Worm (Caenorhabditis elegans) whole organism, L4/young adult: ENCODE data around the gene pals-29.

Source experiments
- W03F9.2 ChIP-seq: fragments of 150-350 bp; optimal IDR thresholded peaks from 2 replicates; lab custom pipeline; 2014; ENCODE audit warnings: missing biosample characterization, missing genetic modification characterization
- dao-5 ChIP-seq: sonication (generic microtip); optimal IDR thresholded peaks from 2 replicates; lab custom pipeline; 2016; ENCODE audit warnings: missing genotype, missing genetic modification characterization, moderate library complexity, missing compliant biosample characterization
- him-1 ChIP-seq: sonication (generic microtip); optimal IDR thresholded peaks from 2 replicates; lab custom pipeline; 2016; ENCODE audit warnings: missing genotype, missing genetic modification reagents, missing genetic modification characterization, missing compliant biosample characterization

Gene pals-29

DNA sequence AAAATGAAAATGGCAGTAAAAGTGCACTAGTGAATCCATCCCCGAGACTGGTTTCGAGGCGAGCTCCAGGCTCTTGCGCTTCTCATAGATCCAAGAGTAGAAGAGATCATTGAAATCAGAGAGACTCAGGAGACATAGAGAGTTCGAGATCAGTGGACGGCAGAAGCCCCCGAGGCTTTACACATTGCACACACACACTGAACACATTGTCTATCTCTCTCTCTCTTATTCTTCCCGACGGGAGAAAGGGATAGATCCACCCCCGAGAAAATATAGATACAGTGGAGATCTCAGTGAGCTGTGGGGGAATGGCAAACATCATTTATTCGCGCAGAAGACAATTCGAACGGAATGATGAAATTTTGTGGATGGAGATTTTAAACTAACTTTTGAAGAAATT, 35.4 kb downstream of the pals-29 start:
- TF ChIP-seq dao-5 (tag; lab: Kevin White, UChicago) (no peak), W03F9.2 (tag; lab: Kevin White, UChicago) (no peak), him-1 (tag; lab: Kevin White, UChicago) (no peak)

DNA sequence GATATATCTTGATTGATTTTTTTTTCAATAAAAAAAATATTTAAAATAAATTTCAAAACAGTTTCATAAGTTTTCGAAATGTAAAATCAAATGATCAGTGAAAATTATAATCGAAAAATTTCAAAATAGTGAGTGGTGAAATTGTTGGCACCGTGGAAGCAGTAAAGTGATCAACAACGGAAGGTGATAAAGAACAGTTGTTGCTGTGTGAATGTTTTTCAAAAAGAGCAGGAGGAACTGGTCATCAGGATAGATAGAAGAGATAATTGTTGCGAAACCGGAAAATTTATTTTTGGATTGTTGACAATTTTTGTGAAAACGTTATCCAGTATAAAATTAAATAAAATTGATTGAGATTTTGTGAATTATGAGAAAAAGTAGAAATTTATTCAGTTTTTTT, 36.4 kb downstream of the pals-29 start:
- no peak for TF ChIP-seq him-1 (tag; lab: Kevin White, UChicago)
- no peak for TF ChIP-seq W03F9.2 (tag; lab: Kevin White, UChicago)
- no peak for TF ChIP-seq dao-5 (tag; lab: Kevin White, UChicago)

DNA sequence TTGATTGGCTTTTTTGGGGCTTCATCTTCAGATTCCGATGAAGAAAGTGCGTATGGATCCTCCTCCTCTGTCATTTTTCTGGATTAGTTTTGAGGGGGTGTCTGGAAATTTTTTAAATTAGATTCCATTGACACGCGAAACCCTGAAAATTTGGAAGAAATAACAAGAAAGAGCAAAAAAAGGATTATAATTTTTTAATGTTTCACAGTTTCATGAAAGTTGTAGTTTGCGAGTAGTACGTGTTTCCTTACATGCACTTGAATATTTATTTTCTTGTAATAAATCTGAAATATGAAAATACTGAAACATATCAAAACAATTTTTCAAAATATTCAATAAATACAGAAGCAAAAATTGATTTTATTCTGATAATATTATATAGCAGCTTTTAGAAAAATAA, 37.4 kb downstream of the pals-29 start, which contains the start of gene tag-273:
tag-273 (minus strand) TSS at position 101 of the 400 bp plus-strand sequence.
- TF ChIP-seq dao-5 (tag; lab: Kevin White, UChicago): no peak

DNA sequence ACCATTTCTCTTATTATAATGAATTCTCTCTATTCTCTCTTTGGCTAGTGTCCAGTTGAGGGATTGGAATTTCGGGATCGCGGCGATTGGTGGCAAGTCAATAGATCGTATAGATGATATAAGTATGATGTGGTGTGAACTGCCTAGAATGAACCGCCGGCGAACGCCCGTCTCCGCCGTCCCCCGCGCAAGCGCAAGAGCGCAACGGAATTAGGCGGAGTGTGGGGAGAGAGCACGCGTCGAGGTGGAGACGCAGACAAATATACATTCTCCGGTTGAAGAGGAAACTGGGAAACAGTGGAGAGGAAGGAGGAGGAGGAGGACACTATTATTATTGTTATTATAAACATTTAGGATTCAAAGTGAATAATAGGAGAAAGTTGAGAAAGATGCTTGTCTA, 45.9 kb downstream of the pals-29 start:
- TF ChIP-seq dao-5 (tag; lab: Kevin White, UChicago) (no peak), W03F9.2 (tag; lab: Kevin White, UChicago) (no peak), him-1 (tag; lab: Kevin White, UChicago) (no peak)

DNA sequence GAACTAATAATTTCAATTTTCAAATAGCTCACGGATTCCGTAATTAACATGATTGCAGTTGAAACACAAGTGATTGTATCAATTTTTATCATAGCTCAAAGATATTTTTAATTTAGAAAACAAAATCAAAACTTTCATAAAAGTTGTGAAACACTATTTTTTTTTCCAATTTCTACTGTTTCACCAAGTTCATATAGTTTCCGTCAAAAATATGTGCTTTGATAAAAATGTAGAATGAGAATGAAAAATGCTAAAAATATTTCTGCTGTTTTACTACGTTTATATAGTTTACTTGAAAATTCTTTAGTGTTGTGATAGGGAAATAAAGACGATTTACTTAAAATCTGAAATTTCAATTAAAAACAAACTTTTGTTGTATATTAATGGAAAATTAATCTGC, 46.9 kb downstream of the pals-29 start:
- TF ChIP-seq W03F9.2 (tag; lab: Kevin White, UChicago) (no peak), him-1 (tag; lab: Kevin White, UChicago) (no peak), dao-5 (tag; lab: Kevin White, UChicago) (no peak)

DNA sequence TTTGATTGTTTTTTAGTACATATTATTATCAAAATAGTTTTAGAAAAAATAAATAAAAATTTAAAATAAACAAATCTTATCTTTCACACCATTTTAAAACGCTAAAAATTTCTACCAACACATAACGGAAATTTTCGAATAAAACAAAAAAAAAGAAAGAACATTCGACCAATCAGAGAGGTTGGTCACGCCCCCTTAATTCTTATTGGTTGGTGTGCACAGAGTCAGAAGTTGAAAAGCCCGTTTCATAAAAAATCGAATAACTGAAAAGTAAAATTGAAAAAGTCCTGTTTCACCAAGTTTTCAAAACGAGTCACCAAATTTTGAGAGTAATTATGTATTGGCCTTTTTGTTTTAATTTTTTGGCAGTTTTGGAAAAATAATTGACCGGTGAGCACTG, 51.3 kb downstream of the pals-29 start:
- TF ChIP-seq dao-5 (tag; lab: Kevin White, UChicago): no peak
- no peak for TF ChIP-seq W03F9.2 (tag; lab: Kevin White, UChicago)
- no peak for TF ChIP-seq him-1 (tag; lab: Kevin White, UChicago)
